Fruit fly (Drosophila melanogaster): ENCODE data around the gene Mur89F.

Gene Mur89F

dm6 chr3R:17117607-17118327 lies 84.2 kb downstream of the Mur89F start:
- TF ChIP-seq br (GFP tag; optimal IDR thresholded peaks at IDR 0.05) (peak; percentile 55), dmrt93B (GFP tag; optimal IDR thresholded peaks at IDR 0.05) (peak; percentile 40), Rel (GFP tag; optimal IDR thresholded peaks at IDR 0.05) (no peak), Rel (tag; optimal IDR thresholded peaks at IDR 0.05) (peak; percentile 2), CG32264 (GFP tag; optimal IDR thresholded peaks at IDR 0.05) (no peak), jim (GFP tag; optimal IDR thresholded peaks at IDR 0.05) (no peak), Myc (optimal IDR thresholded peaks at IDR 0.05) (no peak), rgr (GFP tag; optimal IDR thresholded peaks at IDR 0.05) (peak; percentile 52), Mio (GFP tag; optimal IDR thresholded peaks at IDR 0.05) (no peak), usp (GFP tag; optimal IDR thresholded peaks at IDR 0.05) (no peak), lola (GFP tag; optimal IDR thresholded peaks at IDR 0.05) (no peak), Abd-B (GFP tag; optimal IDR thresholded peaks at IDR 0.05) (no peak), psq (GFP tag; optimal IDR thresholded peaks at IDR 0.05) (peak; percentile 84), OdsH (GFP tag; optimal IDR thresholded peaks at IDR 0.05) (peak; percentile 71), CG9705 (GFP tag; optimal IDR thresholded peaks at IDR 0.05) (no peak), Dif (GFP tag; optimal IDR thresholded peaks at IDR 0.05; ENCODE audit: partially characterized antibody) (no peak), tai (GFP tag; optimal IDR thresholded peaks at IDR 0.05) (no peak), dl (GFP tag; optimal IDR thresholded peaks at IDR 0.05; ENCODE audit: insufficient read depth in 1 of 2, partially characterized antibody in 2 of 2) (no peak), HLH106 (tag; optimal IDR thresholded peaks at IDR 0.05) (peak; percentile 77), Vsx2 (GFP tag; optimal IDR thresholded peaks at IDR 0.05; ENCODE audit: partially characterized antibody) (no peak), sv (GFP tag; optimal IDR thresholded peaks at IDR 0.05) (no peak), dsf (GFP tag; optimal IDR thresholded peaks at IDR 0.05; ENCODE audit: borderline replicate concordance) (no peak), Jra (GFP tag; optimal IDR thresholded peaks at IDR 0.05) (no peak), brk (GFP tag; optimal IDR thresholded peaks at IDR 0.05) (no peak), Hr83 (GFP tag; optimal IDR thresholded peaks at IDR 0.05; ENCODE audit: poor library complexity, severe bottlenecking) (no peak), CrebA (GFP tag; optimal IDR thresholded peaks at IDR 0.05; ENCODE audit: borderline replicate concordance) (no peak), ey (GFP tag; optimal IDR thresholded peaks at IDR 0.05) (peak; percentile 65), Dfd (GFP tag; optimal IDR thresholded peaks at IDR 0.05) (no peak), GATAd (GFP tag; optimal IDR thresholded peaks at IDR 0.05) (no peak), Sp1 (GFP tag; optimal IDR thresholded peaks at IDR 0.05) (peak; percentile 72), pan (optimal IDR thresholded peaks at IDR 0.05) (no peak), Hnf4 (GFP tag; optimal IDR thresholded peaks at IDR 0.05) (peak; percentile 22), foxo (GFP tag; optimal IDR thresholded peaks at IDR 0.05) (peak in 1 of 2 experiments; percentile 57), h (GFP tag; optimal IDR thresholded peaks at IDR 0.05) (peak; percentile 79), sage (GFP tag; optimal IDR thresholded peaks at IDR 0.05) (peak; percentile 8), Hr78 (GFP tag; optimal IDR thresholded peaks at IDR 0.05) (no peak), fru (GFP tag; optimal IDR thresholded peaks at IDR 0.05) (peak; percentile 64), woc (GFP tag; optimal IDR thresholded peaks at IDR 0.05) (peak; percentile 79), N (GFP tag; optimal IDR thresholded peaks at IDR 0.05) (no peak)

dm6 chr3R:17116231-17116630 lies 85.7 kb downstream of the Mur89F start:
- no peak for TF ChIP-seq N (GFP tag; optimal IDR thresholded peaks at IDR 0.05)
- TF ChIP-seq Rel (GFP tag; optimal IDR thresholded peaks at IDR 0.05), result no peak
- TF ChIP-seq Rel (tag; optimal IDR thresholded peaks at IDR 0.05), result no peak
- TF ChIP-seq Abd-B (GFP tag; optimal IDR thresholded peaks at IDR 0.05), result no peak
- no peak for TF ChIP-seq Hr78 (GFP tag; optimal IDR thresholded peaks at IDR 0.05)
- TF ChIP-seq Vsx2 (GFP tag; optimal IDR thresholded peaks at IDR 0.05; ENCODE audit: partially characterized antibody), result no peak
- peak; percentile 62 for TF ChIP-seq ey (GFP tag; optimal IDR thresholded peaks at IDR 0.05)
- no peak for TF ChIP-seq Dif (GFP tag; optimal IDR thresholded peaks at IDR 0.05; ENCODE audit: partially characterized antibody)
- TF ChIP-seq foxo (GFP tag; optimal IDR thresholded peaks at IDR 0.05), result peak in 1 of 2 experiments; percentile 68
- no peak for TF ChIP-seq CG32264 (GFP tag; optimal IDR thresholded peaks at IDR 0.05)
- TF ChIP-seq tai (GFP tag; optimal IDR thresholded peaks at IDR 0.05), result peak; percentile 2
- TF ChIP-seq HLH106 (tag; optimal IDR thresholded peaks at IDR 0.05), result peak; percentile 14
- TF ChIP-seq Jra (GFP tag; optimal IDR thresholded peaks at IDR 0.05), result no peak
- no peak for TF ChIP-seq sage (GFP tag; optimal IDR thresholded peaks at IDR 0.05)
- TF ChIP-seq OdsH (GFP tag; optimal IDR thresholded peaks at IDR 0.05), result peak; percentile 28
- TF ChIP-seq lola (GFP tag; optimal IDR thresholded peaks at IDR 0.05), result no peak
- TF ChIP-seq dl (GFP tag; optimal IDR thresholded peaks at IDR 0.05; ENCODE audit: insufficient read depth in 1 of 2, partially characterized antibody in 2 of 2), result no peak
- TF ChIP-seq usp (GFP tag; optimal IDR thresholded peaks at IDR 0.05), result no peak
- TF ChIP-seq Sp1 (GFP tag; optimal IDR thresholded peaks at IDR 0.05), result no peak
- no peak for TF ChIP-seq GATAd (GFP tag; optimal IDR thresholded peaks at IDR 0.05)
- peak; percentile 68 for TF ChIP-seq br (GFP tag; optimal IDR thresholded peaks at IDR 0.05)
- no peak for TF ChIP-seq Myc (optimal IDR thresholded peaks at IDR 0.05)
- peak; percentile 8 for TF ChIP-seq woc (GFP tag; optimal IDR thresholded peaks at IDR 0.05)
- no peak for TF ChIP-seq Dfd (GFP tag; optimal IDR thresholded peaks at IDR 0.05)
- TF ChIP-seq Mio (GFP tag; optimal IDR thresholded peaks at IDR 0.05), result no peak
- TF ChIP-seq Hr83 (GFP tag; optimal IDR thresholded peaks at IDR 0.05; ENCODE audit: poor library complexity, severe bottlenecking), result peak; percentile 47
- no peak for TF ChIP-seq pan (optimal IDR thresholded peaks at IDR 0.05)
- TF ChIP-seq jim (GFP tag; optimal IDR thresholded peaks at IDR 0.05), result no peak
- peak; percentile 26 for TF ChIP-seq rgr (GFP tag; optimal IDR thresholded peaks at IDR 0.05)
- no peak for TF ChIP-seq psq (GFP tag; optimal IDR thresholded peaks at IDR 0.05)
- TF ChIP-seq CrebA (GFP tag; optimal IDR thresholded peaks at IDR 0.05; ENCODE audit: borderline replicate concordance), result no peak
- peak; percentile 17 for TF ChIP-seq Hnf4 (GFP tag; optimal IDR thresholded peaks at IDR 0.05)
- no peak for TF ChIP-seq brk (GFP tag; optimal IDR thresholded peaks at IDR 0.05)
- TF ChIP-seq sv (GFP tag; optimal IDR thresholded peaks at IDR 0.05), result no peak
- peak; percentile 17 for TF ChIP-seq dmrt93B (GFP tag; optimal IDR thresholded peaks at IDR 0.05)
- TF ChIP-seq CG9705 (GFP tag; optimal IDR thresholded peaks at IDR 0.05), result no peak
- peak; percentile 22 for TF ChIP-seq h (GFP tag; optimal IDR thresholded peaks at IDR 0.05)
- TF ChIP-seq dsf (GFP tag; optimal IDR thresholded peaks at IDR 0.05; ENCODE audit: borderline replicate concordance), result no peak
- peak; percentile 58 for TF ChIP-seq fru (GFP tag; optimal IDR thresholded peaks at IDR 0.05)
